Worm (Caenorhabditis elegans) whole organism, young adult: ENCODE data around the gene F25E5.8.

ENCODE experiments used
- B0035.1 ChIP-seq: sonication (generic microtip); optimal IDR thresholded peaks from 2 replicates; lab custom pipeline; 2016; ENCODE audit warnings: missing genetic modification characterization, mild to moderate bottlenecking, missing compliant biosample characterization, missing genotype, missing genetic modification reagents
- K11D2.4 ChIP-seq: fragments of 200-800 bp; sonication (Bioruptor generic); IDR thresholded peaks from 2 replicates; pipeline ENCODE4 v1.3.6; 2022; ENCODE audit warnings: missing genetic modification reagents, missing genetic modification characterization, missing compliant biosample characterization
- Y53G8AR.9 ChIP-seq: fragments of 200-800 bp; sonication (Bioruptor generic); conservative IDR thresholded peaks from 2 replicates; pipeline ENCODE4 v1.3.6; 2022; ENCODE audit warnings: missing genetic modification reagents, missing genetic modification characterization, missing compliant biosample characterization
- ceh-58 ChIP-seq: fragments of 200-800 bp; sonication (Bioruptor generic); IDR thresholded peaks from 2 replicates; pipeline ENCODE4 v1.3.6; 2022; ENCODE audit warnings: missing genetic modification characterization, missing compliant biosample characterization
- nfya-2 ChIP-seq: fragments of 200-800 bp; sonication (Bioruptor generic); IDR thresholded peaks from 2 replicates; pipeline ENCODE4 v1.3.6; 2022; ENCODE audit warnings: missing genetic modification reagents, missing genetic modification characterization, missing compliant biosample characterization
- rpc-1 ChIP-seq, 2 experiments: fragments of 150-350 bp in 1 of 2; sonication (generic microtip) in 1 of 2; optimal IDR thresholded peaks; 2 replicates each; lab custom pipeline; 2014 to 2018; ENCODE audit warnings: missing biosample characterization in 1 of 2, missing genetic modification characterization in 1 of 2, missing genetic modification reagents in 1 of 2, missing genotype in 1 of 2
- snpc-1.1 ChIP-seq: sonication (generic microtip); optimal IDR thresholded peaks from 2 replicates; lab custom pipeline; 2017; ENCODE audit warnings: missing genetic modification characterization, mild to moderate bottlenecking, missing compliant biosample characterization, antibody characterized with exemption, moderate library complexity, missing genotype, missing genetic modification reagents; ENCODE audit not compliant: insufficient read depth
- snpc-4 ChIP-seq, 5 experiments: fragments of 150-350 bp in 1 of 5; sonication (generic microtip) in 4 of 5; optimal IDR thresholded peaks; 2 replicates each; lab custom pipeline; 2014 to 2018; ENCODE audit warnings: missing genetic modification characterization in 5 of 5, missing biosample characterization in 3 of 5, antibody characterized with exemption in 2 of 5, mild to moderate bottlenecking in 2 of 5, missing compliant biosample characterization in 2 of 5, missing genotype in 2 of 5, moderate library complexity in 2 of 5, missing genetic modification reagents in 1 of 5
- unc-62 ChIP-seq: fragments of 150-350 bp; optimal IDR thresholded peaks from 2 replicates; lab custom pipeline; 2014; ENCODE audit warnings: missing biosample characterization, missing genetic modification reagents, missing genetic modification characterization
- ztf-26 ChIP-seq: sonication (generic microtip); optimal IDR thresholded peaks from 2 replicates; lab custom pipeline; 2017; ENCODE audit warnings: missing genetic modification characterization, missing compliant biosample characterization

ce11 chrV:7439807-7440206 is 4.1 kb downstream of the F25E5.8 start, which contains the start of gene try-13:
- TF ChIP-seq ztf-26 (tag; lab: Kevin White, UChicago), result no peak
- TF ChIP-seq unc-62 (GFP tag; lab: Kevin White, UChicago), result no peak
- TF ChIP-seq ceh-58, result no peak
- no peak for TF ChIP-seq B0035.1
- no peak for TF ChIP-seq nfya-2 (GFP tag; lab: Robert Waterston, UW)
- TF ChIP-seq Y53G8AR.9, result no peak
- no peak for TF ChIP-seq K11D2.4 (GFP tag; lab: Robert Waterston, UW)
- TF ChIP-seq rpc-1 (optimal IDR thresholded peaks at IDR 0.05; lab: Kevin White, UChicago), result no peak
- no peak for TF ChIP-seq rpc-1 (tag; optimal IDR thresholded peaks at IDR 0.05; lab: Kevin White, UChicago)
- TF ChIP-seq snpc-4 (GFP tag; optimal IDR thresholded peaks at IDR 0.05; lab: Kevin White, UChicago), result no peak
- no peak for TF ChIP-seq snpc-4 (tag; optimal IDR thresholded peaks at IDR 0.05; lab: Kevin White, UChicago)
- TF ChIP-seq snpc-1.1 (tag; lab: Kevin White, UChicago), result no peak
